Fruit fly (Drosophila melanogaster): Measurements from ENCODE around the gene Acer.

The Acer gene

DNA sequence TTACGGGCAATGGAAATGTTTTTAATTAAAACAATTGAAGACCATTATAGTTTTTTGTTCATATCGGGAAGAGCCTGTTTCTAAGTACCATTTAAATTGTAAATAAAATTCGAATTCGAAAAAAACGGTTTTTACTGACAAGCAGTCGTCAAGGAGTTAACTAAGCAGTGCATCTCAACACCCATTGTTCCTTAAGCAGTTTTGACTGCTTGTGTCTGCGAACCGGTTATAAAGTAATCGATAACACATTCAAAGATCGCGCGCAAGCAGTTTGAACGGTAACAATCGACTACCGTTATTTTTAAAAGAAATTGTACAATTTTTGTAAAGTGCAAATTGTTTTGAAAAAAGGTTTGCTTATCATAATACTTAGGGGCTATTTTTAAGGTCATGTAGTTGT, 43.8 kb upstream of the Acer start (continued):
- no peak for TF ChIP-seq Vsx1 (GFP tag; optimal IDR thresholded peaks at IDR 0.05)
- no peak for TF ChIP-seq Mrtf (GFP tag; IDR thresholded peaks at IDR 0.05)
- TF ChIP-seq TFAM (GFP tag; optimal IDR thresholded peaks at IDR 0.05): no peak
- no peak for TF ChIP-seq kah (GFP tag; optimal IDR thresholded peaks at IDR 0.05)
- TF ChIP-seq CG10431 (GFP tag; optimal IDR thresholded peaks at IDR 0.05): no peak
- peak; percentile 23 for TF ChIP-seq CG17829 (tag; optimal IDR thresholded peaks at IDR 0.05)
- no peak for TF ChIP-seq CG11723 (GFP tag; optimal IDR thresholded peaks at IDR 0.05)
- TF ChIP-seq CG10267 (tag; optimal IDR thresholded peaks at IDR 0.05): peak; percentile 78
- no peak for TF ChIP-seq CG4424 (GFP tag; optimal IDR thresholded peaks at IDR 0.05)
- no peak for TF ChIP-seq lov (optimal IDR thresholded peaks at IDR 0.05)
- TF ChIP-seq lov (GFP tag; IDR thresholded peaks at IDR 0.05): no peak
- peak; percentile 72; the same call in 2 of the 3 replicates for TF ChIP-seq Opbp (GFP tag; IDR thresholded peaks at IDR 0.05; ENCODE audit: partially characterized antibody)
- TF ChIP-seq Eip74EF (GFP tag; optimal IDR thresholded peaks at IDR 0.05): peak in 1 of 2 experiments; percentile 90
- TF ChIP-seq CG17328 (GFP tag; IDR thresholded peaks at IDR 0.05): no peak
- TF ChIP-seq so (GFP tag; IDR thresholded peaks at IDR 0.05): no peak
- no peak for TF ChIP-seq odd (GFP tag; optimal IDR thresholded peaks at IDR 0.05)
- TF ChIP-seq unpg (GFP tag; optimal IDR thresholded peaks at IDR 0.05): no peak
- no peak for TF ChIP-seq Fer3 (tag; optimal IDR thresholded peaks at IDR 0.05)
- peak; percentile 91 for TF ChIP-seq Bdp1 (GFP tag; optimal IDR thresholded peaks at IDR 0.05)
- peak; percentile 75 for TF ChIP-seq D (optimal IDR thresholded peaks at IDR 0.05)
- TF ChIP-seq D (GFP tag; optimal IDR thresholded peaks at IDR 0.05): peak; percentile 51
- TF ChIP-seq fd96Cb (tag; optimal IDR thresholded peaks at IDR 0.05): no peak
- no peak for TF ChIP-seq CG5245 (GFP tag; optimal IDR thresholded peaks at IDR 0.05)
- TF ChIP-seq CG30403 (GFP tag; optimal IDR thresholded peaks at IDR 0.05): no peak
- TF ChIP-seq zen (tag; optimal IDR thresholded peaks at IDR 0.05): peak; percentile 67
- TF ChIP-seq CG32772 (GFP tag; IDR thresholded peaks at IDR 0.05): no peak
- no peak for TF ChIP-seq pnt (GFP tag; optimal IDR thresholded peaks at IDR 0.05)
- no peak for TF ChIP-seq CG6765 (GFP tag; optimal IDR thresholded peaks at IDR 0.05)
- no peak for TF ChIP-seq crc (GFP tag; optimal IDR thresholded peaks at IDR 0.05)
- TF ChIP-seq tgo (GFP tag; IDR thresholded peaks at IDR 0.05): no peak
- no peak for TF ChIP-seq CG2678 (tag; optimal IDR thresholded peaks at IDR 0.05)
- TF ChIP-seq CG2712 (tag; optimal IDR thresholded peaks at IDR 0.05): peak; percentile 28
- no peak for TF ChIP-seq slou (GFP tag; optimal IDR thresholded peaks at IDR 0.05)
- peak; percentile 1 for TF ChIP-seq HLH54F (GFP tag; optimal IDR thresholded peaks at IDR 0.05)
- TF ChIP-seq CG30431 (GFP tag; optimal IDR thresholded peaks at IDR 0.05): no peak
- peak; percentile 100 for TF ChIP-seq CG31365 (tag; optimal IDR thresholded peaks at IDR 0.05)
- TF ChIP-seq Usf (GFP tag; optimal IDR thresholded peaks at IDR 0.05): no peak
- peak; percentile 69 for TF ChIP-seq Sry-δ (GFP tag; optimal IDR thresholded peaks at IDR 0.05)
- TF ChIP-seq Max (GFP tag; optimal IDR thresholded peaks at IDR 0.05): peak; percentile 1
- TF ChIP-seq Dek (tag; optimal IDR thresholded peaks at IDR 0.05): peak; percentile 46
- TF ChIP-seq CG4730 (GFP tag; IDR thresholded peaks at IDR 0.05): no peak
- TF ChIP-seq Hmr (GFP tag; optimal IDR thresholded peaks at IDR 0.05): no peak
- TF ChIP-seq org-1 (GFP tag; optimal IDR thresholded peaks at IDR 0.05): no peak
- peak; percentile 23 for TF ChIP-seq gfzf (GFP tag; optimal IDR thresholded peaks at IDR 0.05)
- TF ChIP-seq sug (tag; optimal IDR thresholded peaks at IDR 0.05): no peak
- no peak for TF ChIP-seq Sox100B (GFP tag; optimal IDR thresholded peaks at IDR 0.05)
- no peak for TF ChIP-seq corto (GFP tag; optimal IDR thresholded peaks at IDR 0.05)
- peak; percentile 93 for TF ChIP-seq CG3838 (GFP tag; optimal IDR thresholded peaks at IDR 0.05)
- no peak for TF ChIP-seq aop (GFP tag; IDR thresholded peaks at IDR 0.05)
- no peak for TF ChIP-seq CG7987 (GFP tag; optimal IDR thresholded peaks at IDR 0.05)
- no peak for TF ChIP-seq gsb-n (tag; optimal IDR thresholded peaks at IDR 0.05)
- no peak for TF ChIP-seq CG8388 (GFP tag; optimal IDR thresholded peaks at IDR 0.05)
